Worm (Caenorhabditis elegans) whole organism, L4/young adult: ENCODE measurements around the gene nlp-13.
"Not testable (repeated sequence)": the region's sequence is repeated elsewhere in the genome, so short reads cannot be mapped to it uniquely, and the experiment has no call there.

Source experiments
- W03F9.2 ChIP-seq: fragments of 150-350 bp; optimal IDR thresholded peaks from 2 replicates; lab custom pipeline; 2014; ENCODE audit warnings: missing biosample characterization, missing genetic modification characterization
- dao-5 ChIP-seq: sonication (generic microtip); optimal IDR thresholded peaks from 2 replicates; lab custom pipeline; 2016; ENCODE audit warnings: missing genotype, missing genetic modification characterization, moderate library complexity, missing compliant biosample characterization
- him-1 ChIP-seq: sonication (generic microtip); optimal IDR thresholded peaks from 2 replicates; lab custom pipeline; 2016; ENCODE audit warnings: missing genotype, missing genetic modification reagents, missing genetic modification characterization, missing compliant biosample characterization

The nlp-13 gene

ce11 chrV:4281699-4282098, 45.5 kb downstream of the nlp-13 start, which contains the start of gene srt-37:
srt-37 (minus strand) TSS chrV:4281799.
- TF ChIP-seq dao-5 (tag; lab: Kevin White, UChicago); W03F9.2; him-1 (tag; lab: Kevin White, UChicago): not testable (repeated sequence)

ce11 chrV:4284737-4285136, 48.5 kb downstream of the nlp-13 start, which contains the start of gene srt-19:
srt-19 (plus strand) TSS chrV:4285037.
- not testable (repeated sequence) for TF ChIP-seq him-1 (tag; lab: Kevin White, UChicago); W03F9.2; dao-5 (tag; lab: Kevin White, UChicago)
